Worm (Caenorhabditis elegans): ENCODE data around the gene T28A8.2.
"Not testable (repeated sequence)": the region's sequence is repeated elsewhere in the genome, so short reads cannot be mapped to it uniquely, and the experiment has no call there.

Gene T28A8.2

ce11 chrIII:13503379-13503778 lies 7.9 kb upstream of the T28A8.2 start, which contains the start of gene T28A8.4:
TSS of gene T28A8.4 (plus strand) at chrIII:13503679.
- no peak for TF ChIP-seq nhr-11 (tag; optimal IDR thresholded peaks at IDR 0.05)
- TF ChIP-seq nhr-77 (tag; optimal IDR thresholded peaks at IDR 0.05), result no peak
- TF ChIP-seq nhr-237 (tag; optimal IDR thresholded peaks at IDR 0.05), result no peak
- no peak for TF ChIP-seq jun-1 (tag; optimal IDR thresholded peaks at IDR 0.05)
- TF ChIP-seq ama-1 (optimal IDR thresholded peaks at IDR 0.05), result no peak
- no peak for TF ChIP-seq elt-2 (tag; optimal IDR thresholded peaks at IDR 0.05)
- TF ChIP-seq R02D3.7 (tag; optimal IDR thresholded peaks at IDR 0.05), result no peak
- no peak for TF ChIP-seq aly-2 (tag; optimal IDR thresholded peaks at IDR 0.05)
- TF ChIP-seq daf-12 (tag; optimal IDR thresholded peaks at IDR 0.05), result no peak
- no peak for TF ChIP-seq tbx-2 (tag; optimal IDR thresholded peaks at IDR 0.05)

DNA sequence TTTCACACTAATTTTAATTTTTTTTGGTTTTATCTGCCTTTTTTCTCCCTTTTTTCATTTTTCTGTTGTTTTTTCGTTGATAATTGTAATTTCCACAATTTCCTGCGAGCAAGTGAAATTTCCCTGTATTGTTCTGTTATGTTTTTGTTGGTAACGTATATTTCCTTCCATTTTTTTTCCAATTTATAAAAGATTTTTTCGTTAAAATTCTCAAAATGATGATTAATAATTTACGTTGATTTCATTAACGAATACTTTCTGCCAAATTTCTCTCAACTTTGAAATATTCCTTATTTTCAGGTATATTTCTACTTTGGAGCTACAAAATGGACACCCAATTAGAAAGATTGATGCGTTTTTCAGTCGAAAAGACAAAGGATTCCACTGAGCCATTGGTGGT lies 7.0 kb upstream of the T28A8.2 start, which contains the start of gene T28A8.8:
TSS of gene T28A8.8 (plus strand) at position 301 of the 400 bp plus-strand sequence.
- no peak for TF ChIP-seq nhr-23 (tag; optimal IDR thresholded peaks at IDR 0.05)
- TF ChIP-seq fkh-2 (tag; optimal IDR thresholded peaks at IDR 0.05), result no peak
- TF ChIP-seq aly-2 (tag; optimal IDR thresholded peaks at IDR 0.05), result no peak
- no peak for TF ChIP-seq ceh-9 (tag; optimal IDR thresholded peaks at IDR 0.05)
- TF ChIP-seq nhr-237 (tag; optimal IDR thresholded peaks at IDR 0.05), result no peak
- no peak for TF ChIP-seq elt-3 (tag; optimal IDR thresholded peaks at IDR 0.05)
- TF ChIP-seq nhr-12 (tag; optimal IDR thresholded peaks at IDR 0.05), result no peak

DNA sequence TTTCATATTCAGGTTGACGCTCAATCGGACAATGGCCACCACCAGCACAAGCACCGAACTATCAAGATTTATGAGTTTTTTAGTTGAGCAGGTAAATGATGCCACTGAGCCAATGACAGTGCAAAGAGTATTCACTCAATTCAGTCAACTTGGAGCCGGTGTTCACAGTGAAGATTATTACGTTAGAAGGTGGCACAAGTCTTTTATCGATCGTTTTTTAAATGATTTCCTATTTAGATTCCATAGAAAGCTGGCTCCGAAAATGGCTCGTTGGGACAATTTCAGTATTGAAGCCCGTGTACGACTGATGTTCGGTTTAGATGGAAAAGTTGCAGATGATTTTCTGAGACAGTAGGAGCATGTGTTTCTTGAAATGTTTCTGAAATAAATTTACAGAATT lies 6.1 kb upstream of the T28A8.2 start, which contains the start of gene T28A8.5:
TSS of gene T28A8.5 (plus strand) at position 32 of the 400 bp plus-strand sequence.
- TF ChIP-seq ZK546.5 (tag; optimal IDR thresholded peaks at IDR 0.05), result no peak
- no peak for TF ChIP-seq skn-1 (tag; optimal IDR thresholded peaks at IDR 0.05)
- no peak for TF ChIP-seq nhr-77 (tag; optimal IDR thresholded peaks at IDR 0.05)
- TF ChIP-seq fkh-10 (GFP tag; optimal IDR thresholded peaks at IDR 0.05), result no peak
- TF ChIP-seq elt-1 (tag; optimal IDR thresholded peaks at IDR 0.05), result no peak
- TF ChIP-seq ceh-82 (tag; optimal IDR thresholded peaks at IDR 0.05), result no peak
- no peak for TF ChIP-seq unc-39 (tag; optimal IDR thresholded peaks at IDR 0.05)
- no peak for TF ChIP-seq lin-39 (tag; optimal IDR thresholded peaks at IDR 0.05)

DNA sequence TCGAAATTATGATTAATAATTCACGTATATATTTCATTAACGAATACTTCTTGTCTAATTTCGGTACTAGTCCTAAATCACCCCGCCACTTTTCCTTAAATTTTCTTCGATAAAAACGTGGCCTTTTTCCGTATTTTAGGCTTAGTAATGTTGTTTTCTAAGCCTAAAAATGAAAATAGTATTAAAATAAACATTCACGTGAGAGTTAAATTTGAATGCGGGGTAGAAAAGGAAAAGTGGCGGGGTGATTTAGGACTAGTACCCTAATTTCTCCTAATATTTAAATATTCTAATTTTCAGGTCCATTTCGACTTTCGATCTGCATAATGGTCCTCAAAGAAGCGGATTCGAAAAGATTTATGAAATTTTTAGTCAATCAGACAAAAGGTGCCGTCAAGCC lies 3.4 kb upstream of the T28A8.2 start, which contains the start of gene T28A8.6:
TSS of gene T28A8.6 (plus strand) at position 301 of the 400 bp plus-strand sequence.
- TF ChIP-seq elt-2, fkh-2, nhr-23 (tag; optimal IDR thresholded peaks at IDR 0.05): not testable (repeated sequence)

DNA sequence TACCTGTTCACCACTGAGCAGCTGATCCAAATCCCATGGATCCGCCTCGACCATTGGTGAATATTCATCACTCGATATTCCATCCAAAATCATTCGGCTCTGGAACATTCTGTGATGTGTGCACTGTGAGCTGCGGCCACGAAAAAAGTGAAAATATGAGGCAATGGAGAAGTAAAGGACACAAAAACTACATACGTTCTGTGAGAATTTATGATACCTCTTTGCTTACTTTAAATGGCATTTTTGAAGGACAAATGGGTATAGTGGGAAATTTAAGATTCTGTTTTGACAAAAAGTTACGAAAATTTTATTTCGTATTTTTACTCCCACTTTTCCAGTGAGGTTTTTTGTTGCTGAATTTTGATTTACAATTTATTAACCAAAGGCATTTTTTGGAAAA lies 3.1 kb downstream of the T28A8.2 start, which contains the start of gene twk-40:
TSS of gene twk-40 (minus strand) at position 101 of the 400 bp plus-strand sequence.
- TF ChIP-seq nhr-23 (tag; optimal IDR thresholded peaks at IDR 0.05) (no peak), nhr-12 (tag; optimal IDR thresholded peaks at IDR 0.05) (no peak), fos-1 (tag; optimal IDR thresholded peaks at IDR 0.05) (no peak), unc-39 (tag; optimal IDR thresholded peaks at IDR 0.05) (no peak), fkh-10 (GFP tag; optimal IDR thresholded peaks at IDR 0.05) (no peak), nhr-28 (tag; optimal IDR thresholded peaks at IDR 0.05) (no peak), zag-1 (tag; optimal IDR thresholded peaks at IDR 0.05) (no peak), mml-1 (tag; optimal IDR thresholded peaks at IDR 0.05) (no peak), nhr-43 (tag; optimal IDR thresholded peaks at IDR 0.05; ENCODE audit: poor library complexity, severe bottlenecking) (no peak)

DNA sequence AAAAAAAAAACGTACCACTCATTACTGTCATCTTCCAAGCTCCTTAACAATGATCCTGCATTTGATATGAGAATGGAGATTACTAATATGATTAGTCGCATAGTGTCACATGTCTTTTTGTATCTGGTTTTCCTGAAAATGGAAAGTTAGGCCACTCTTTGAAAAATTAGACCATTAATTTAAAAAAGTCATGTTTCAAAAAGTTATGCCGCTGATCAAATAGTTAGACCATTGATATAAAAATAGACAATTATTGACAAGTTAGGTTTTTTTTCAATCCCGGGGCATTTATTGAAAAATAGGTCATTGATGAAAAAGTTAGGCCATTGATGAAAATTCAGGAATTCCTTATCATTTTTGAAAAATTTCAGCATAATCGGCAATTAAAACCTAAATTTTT lies 11.4 kb downstream of the T28A8.2 start, which contains the start of gene acc-4:
TSS of gene acc-4 (minus strand) at position 101 of the 400 bp plus-strand sequence.
- no peak for TF ChIP-seq daf-12 (tag; optimal IDR thresholded peaks at IDR 0.05)
- no peak for TF ChIP-seq mml-1 (tag; optimal IDR thresholded peaks at IDR 0.05)
- TF ChIP-seq nfya-1 (tag; optimal IDR thresholded peaks at IDR 0.05; ENCODE audit: insufficient read depth), result no peak
- TF ChIP-seq ztf-11 (tag; optimal IDR thresholded peaks at IDR 0.05), result no peak
- TF ChIP-seq nhr-28 (tag; optimal IDR thresholded peaks at IDR 0.05), result no peak
- TF ChIP-seq R02D3.7 (tag; optimal IDR thresholded peaks at IDR 0.05), result no peak
- no peak for TF ChIP-seq nhr-12 (tag; optimal IDR thresholded peaks at IDR 0.05)
- TF ChIP-seq nhr-76 (tag; optimal IDR thresholded peaks at IDR 0.05), result no peak
- no peak for TF ChIP-seq zag-1 (tag; optimal IDR thresholded peaks at IDR 0.05)
- TF ChIP-seq aly-2 (tag; optimal IDR thresholded peaks at IDR 0.05), result no peak
- no peak for TF ChIP-seq nhr-43 (tag; optimal IDR thresholded peaks at IDR 0.05; ENCODE audit: poor library complexity, severe bottlenecking)
- TF ChIP-seq lsy-12 (tag; optimal IDR thresholded peaks at IDR 0.05), result no peak
- no peak for TF ChIP-seq ceh-9 (tag; optimal IDR thresholded peaks at IDR 0.05)
- TF ChIP-seq nhr-25 (tag; optimal IDR thresholded peaks at IDR 0.05), result no peak
